Worm (Caenorhabditis elegans) whole organism, L3 larva: Measurements from ENCODE around the gene eat-17.

Experiments
- aly-2 ChIP-seq: fragments of 150-350 bp; optimal IDR thresholded peaks from 2 replicates; lab custom pipeline; 2014; ENCODE audit warnings: missing biosample characterization, missing genetic modification characterization
- ceh-82 ChIP-seq: fragments of 150-350 bp; optimal IDR thresholded peaks from 2 replicates; lab custom pipeline; 2014; ENCODE audit warnings: missing biosample characterization, missing genetic modification characterization
- lin-15B ChIP-seq: fragments of 150-350 bp; optimal IDR thresholded peaks from 2 replicates; lab custom pipeline; 2014; ENCODE audit warnings: missing biosample characterization, missing genetic modification characterization

DNA sequence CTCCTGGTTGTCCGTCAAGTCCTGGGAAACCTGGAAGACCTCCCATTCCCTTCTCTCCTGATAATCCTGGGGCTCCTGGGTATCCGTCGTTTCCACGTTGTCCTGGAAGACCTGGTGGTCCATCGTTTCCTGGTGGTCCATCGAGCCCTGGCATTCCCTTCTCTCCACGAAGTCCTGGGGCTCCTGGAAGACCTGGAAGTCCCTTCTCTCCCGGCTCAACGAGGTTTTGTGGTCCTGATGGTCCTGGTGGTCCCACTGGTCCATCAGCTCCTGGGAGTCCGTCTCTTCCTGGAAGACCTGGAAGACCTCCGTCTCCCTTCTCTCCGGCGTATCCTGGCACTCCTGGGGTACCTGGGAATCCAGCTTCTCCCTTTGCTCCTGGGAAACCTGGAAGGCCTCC, 34.7 kb downstream of the eat-17 start:
- no peak for TF ChIP-seq aly-2
- TF ChIP-seq ceh-82 (tag; lab: Kevin White, UChicago): no peak
- TF ChIP-seq lin-15B: no peak
